Fruit fly (Drosophila melanogaster) whole organism, adult: Measurements from ENCODE around the gene CG7069.

Experiments
- CG11617 ChIP-seq: fragments of 200-800 bp; sonication (Bioruptor generic); optimal IDR thresholded peaks from 2 replicates; lab custom pipeline; 2017; ENCODE audit warnings: mild to moderate bottlenecking, missing biosample characterization, missing genetic modification reagents, missing genetic modification characterization
- CG12768 ChIP-seq: fragments of 200-800 bp; sonication (Bioruptor generic); optimal IDR thresholded peaks from 2 replicates; lab custom pipeline; 2017; ENCODE audit warnings: missing biosample characterization, missing genetic modification characterization, mild to moderate bottlenecking, moderate library complexity, missing genetic modification reagents
- CG14711 ChIP-seq: fragments of 200-800 bp; sonication (Bioruptor generic); optimal IDR thresholded peaks from 2 replicates; lab custom pipeline; 2018; ENCODE audit warnings: missing biosample characterization, mild to moderate bottlenecking, missing genetic modification characterization, moderate library complexity
- CG1620 ChIP-seq: fragments of 200-800 bp; sonication (Bioruptor generic); optimal IDR thresholded peaks from 2 replicates; lab custom pipeline; 2016; ENCODE audit warnings: missing biosample characterization, missing genetic modification characterization
- CG33017 ChIP-seq: fragments of 200-800 bp; sonication (Bioruptor generic); optimal IDR thresholded peaks from 2 replicates; lab custom pipeline; 2018; ENCODE audit warnings: missing biosample characterization, mild to moderate bottlenecking, missing genetic modification characterization, moderate library complexity
- CG5204 ChIP-seq: fragments of 200-800 bp; sonication (Bioruptor generic); optimal IDR thresholded peaks from 2 replicates; lab custom pipeline; 2016; ENCODE audit warnings: missing biosample characterization, missing genetic modification characterization
- CG7045 ChIP-seq: fragments of 200-800 bp; sonication (Bioruptor generic); optimal IDR thresholded peaks from 2 replicates; lab custom pipeline; 2017; ENCODE audit warnings: missing biosample characterization, mild to moderate bottlenecking, missing genetic modification characterization
- CG7101 ChIP-seq: fragments of 200-800 bp; sonication (Bioruptor generic); optimal IDR thresholded peaks from 2 replicates; lab custom pipeline; 2018; ENCODE audit warnings: missing biosample characterization, mild to moderate bottlenecking, missing genetic modification characterization, moderate library complexity
- Clk ChIP-seq: fragments of 200-800 bp; sonication (Bioruptor generic); optimal IDR thresholded peaks from 2 replicates; lab custom pipeline; 2017; ENCODE audit warnings: missing biosample characterization, missing genetic modification characterization
- Crg-1 ChIP-seq: fragments of 200-800 bp; sonication (Bioruptor generic); optimal IDR thresholded peaks from 2 replicates; lab custom pipeline; 2016; ENCODE audit warnings: missing biosample characterization, missing genetic modification characterization
- Hr96 ChIP-seq: fragments of 200-800 bp; sonication (Bioruptor generic); optimal IDR thresholded peaks from 2 replicates; lab custom pipeline; 2016; ENCODE audit warnings: missing biosample characterization, missing genetic modification characterization
- Mnt ChIP-seq: fragments of 200-800 bp; sonication (Bioruptor generic); optimal IDR thresholded peaks from 2 replicates; lab custom pipeline; 2016; ENCODE audit warnings: missing biosample characterization, mild to moderate bottlenecking, missing genetic modification characterization
- bab1 ChIP-seq: fragments of 200-800 bp; sonication (Bioruptor generic); optimal IDR thresholded peaks from 3 replicates; lab custom pipeline; 2019; ENCODE audit warnings: missing biosample characterization, mild to moderate bottlenecking, missing genetic modification characterization, moderate library complexity
- cic ChIP-seq: fragments of 200-800 bp; sonication (Bioruptor generic); optimal IDR thresholded peaks from 2 replicates; lab custom pipeline; 2017; ENCODE audit warnings: missing biosample characterization, mild to moderate bottlenecking, missing genetic modification characterization, moderate library complexity
- cnc ChIP-seq, 2 experiments: fragments of >200 bp; optimal IDR thresholded peaks; 2 replicates each; lab custom pipeline; 2017
- kay ChIP-seq: fragments of 200-800 bp; sonication (Bioruptor generic); peaks from one replicate; lab custom pipeline; 2016; ENCODE audit warnings: missing biosample characterization, missing genetic modification characterization, borderline replicate concordance
- ovo ChIP-seq: fragments of 200-800 bp; sonication (Bioruptor generic); optimal IDR thresholded peaks from 2 replicates; lab custom pipeline; 2016; ENCODE audit warnings: missing biosample characterization, missing genetic modification characterization
- pad ChIP-seq: fragments of 200-800 bp; sonication (Bioruptor generic); optimal IDR thresholded peaks from 3 replicates; lab custom pipeline; 2017; ENCODE audit warnings: missing biosample characterization, missing genetic modification characterization, mild to moderate bottlenecking, moderate library complexity, missing genetic modification reagents
- tj ChIP-seq: fragments of 200-800 bp; sonication (Bioruptor generic); optimal IDR thresholded peaks from 3 replicates; lab custom pipeline; 2017; ENCODE audit warnings: missing biosample characterization, mild to moderate bottlenecking, missing genetic modification characterization, moderate library complexity
- toe ChIP-seq: fragments of 200-800 bp; sonication (Bioruptor generic); optimal IDR thresholded peaks from 2 replicates; lab custom pipeline; 2016; ENCODE audit warnings: missing biosample characterization, missing genetic modification characterization

Gene CG7069

dm6 chr3R:22379942-22380341 is 7.3 kb downstream of the CG7069 start, which contains the start of gene CG34149:
Gene CG34149, plus strand, starts transcription at chr3R:22380128.
- TF ChIP-seq Hr96 (GFP tag; lab: Kevin White, UChicago) (no peak), CG11617 (no peak), pad (no peak), CG7101 (tag; lab: Kevin White, UChicago) (no peak), CG1620 (GFP tag; lab: Kevin White, UChicago) (no peak), tj (GFP tag; lab: Kevin White, UChicago) (no peak), bab1 (GFP tag; lab: Kevin White, UChicago) (no peak), CG33017 (tag; lab: Kevin White, UChicago) (no peak), toe (GFP tag; lab: Kevin White, UChicago) (no peak), cnc (optimal IDR thresholded peaks at IDR 0.05; lab: Kevin White, UChicago) (no peak), CG5204 (GFP tag; lab: Kevin White, UChicago) (no peak), Mnt (GFP tag; lab: Kevin White, UChicago) (no peak), Clk (GFP tag; lab: Kevin White, UChicago) (no peak)

- no peak for TF ChIP-seq Crg-1 (GFP tag; lab: Kevin White, UChicago)
- TF ChIP-seq pad: no peak
- peak; percentile 67 for TF ChIP-seq CG7101 (tag; lab: Kevin White, UChicago)
- no peak for TF ChIP-seq CG12768 (GFP tag; lab: Kevin White, UChicago)
- TF ChIP-seq CG1620 (GFP tag; lab: Kevin White, UChicago): no peak
- no peak for TF ChIP-seq cic (GFP tag; lab: Kevin White, UChicago)
- TF ChIP-seq CG7045 (GFP tag; lab: Kevin White, UChicago): no peak
These were observed 8.4 kb downstream of the CG7069 start, which contains the start of gene CG43342 for dm6 chr3R:22381077-22381476. Gene CG43342, plus strand, starts transcription at chr3R:22381340.

- TF ChIP-seq pad (no peak), CG5204 (GFP tag; lab: Kevin White, UChicago) (no peak), kay (no peak), Mnt (GFP tag; lab: Kevin White, UChicago) (no peak), CG11617 (no peak), cic (GFP tag; lab: Kevin White, UChicago) (no peak), tj (GFP tag; lab: Kevin White, UChicago) (no peak), CG14711 (tag; lab: Kevin White, UChicago) (no peak), Clk (GFP tag; lab: Kevin White, UChicago) (no peak), CG12768 (GFP tag; lab: Kevin White, UChicago) (no peak), CG7045 (GFP tag; lab: Kevin White, UChicago) (no peak), toe (GFP tag; lab: Kevin White, UChicago) (no peak), CG33017 (tag; lab: Kevin White, UChicago) (no peak), Crg-1 (GFP tag; lab: Kevin White, UChicago) (no peak), bab1 (GFP tag; lab: Kevin White, UChicago) (no peak), ovo (GFP tag; lab: Kevin White, UChicago) (no peak), Hr96 (GFP tag; lab: Kevin White, UChicago) (no peak), CG7101 (tag; lab: Kevin White, UChicago) (no peak), cnc (optimal IDR thresholded peaks at IDR 0.05; lab: Kevin White, UChicago) (no peak), CG1620 (GFP tag; lab: Kevin White, UChicago) (no peak)
These were observed 9.1 kb downstream of the CG7069 start, which contains the start of gene Gpdh3 for dm6 chr3R:22381735-22382134. Gene Gpdh3, plus strand, starts transcription at chr3R:22382035.

- no peak for TF ChIP-seq CG5204 (GFP tag; lab: Kevin White, UChicago)
- TF ChIP-seq CG11617: no peak
- TF ChIP-seq Clk (GFP tag; lab: Kevin White, UChicago): no peak
- no peak for TF ChIP-seq toe (GFP tag; lab: Kevin White, UChicago)
- no peak for TF ChIP-seq CG7101 (tag; lab: Kevin White, UChicago)
- no peak for TF ChIP-seq pad
These were observed 17.0 kb downstream of the CG7069 start, which contains the start of the genes CAH8 and CG7059 for dm6 chr3R:22389614-22390013. Gene CAH8, minus strand, starts transcription at chr3R:22389714. Gene CG7059, plus strand, starts transcription at chr3R:22389780.

- peak; percentile 53 for TF ChIP-seq tj (GFP tag; lab: Kevin White, UChicago)
- TF ChIP-seq toe (GFP tag; lab: Kevin White, UChicago): no peak
These were observed 17.5 kb downstream of the CG7069 start for dm6 chr3R:22390109-22390508.

dm6 chr3R:22394004-22394403 is 21.4 kb downstream of the CG7069 start, which contains the start of gene CG13857:
Gene CG13857, minus strand, starts transcription at chr3R:22394104.
- TF ChIP-seq CG33017 (tag; lab: Kevin White, UChicago) (no peak), toe (GFP tag; lab: Kevin White, UChicago) (no peak), Clk (GFP tag; lab: Kevin White, UChicago) (no peak), cnc (optimal IDR thresholded peaks at IDR 0.05; lab: Kevin White, UChicago) (no peak), pad (no peak), kay (no peak)
